Worm (Caenorhabditis elegans) whole organism, L4 larva: ENCODE data around the gene T19D12.6.

Source experiments
- D1046.2 ChIP-seq: fragments of 200-800 bp; sonication (Bioruptor generic); IDR thresholded peaks from 2 replicates; pipeline ENCODE4 v1.3.6; 2022; ENCODE audit warnings: missing genetic modification characterization, missing compliant biosample characterization
- F26F4.8 ChIP-seq: fragments of 200-800 bp; sonication (Bioruptor generic); conservative IDR thresholded peaks from 2 replicates; pipeline ENCODE4 v1.3.6; 2022; ENCODE audit warnings: missing genetic modification characterization, missing compliant biosample characterization
- Y105C5A.15 ChIP-seq: fragments of 200-800 bp; sonication (Bioruptor generic); IDR thresholded peaks from 2 replicates; pipeline ENCODE4 v1.3.6; 2022; ENCODE audit warnings: missing genetic modification characterization, missing compliant biosample characterization
- Y5F2A.4 ChIP-seq: fragments of 200-800 bp; sonication (Bioruptor generic); optimal IDR thresholded peaks from 2 replicates; lab custom pipeline; 2018; ENCODE audit warnings: mild to moderate bottlenecking, missing genetic modification characterization, missing compliant biosample characterization
- Y75B8A.6 ChIP-seq: fragments of 200-800 bp; sonication (Bioruptor generic); IDR thresholded peaks from 2 replicates; pipeline ENCODE4 v1.3.6; 2022; ENCODE audit warnings: missing genetic modification reagents, missing genetic modification characterization, missing compliant biosample characterization
- ZK337.2 ChIP-seq: fragments of 200-800 bp; sonication (Bioruptor generic); IDR thresholded peaks from 2 replicates; pipeline ENCODE4 v1.3.6; 2022; ENCODE audit warnings: missing genetic modification reagents, missing genetic modification characterization, missing compliant biosample characterization
- aha-1 ChIP-seq: fragments of 150-350 bp; peaks from one replicate; lab custom pipeline; 2014; ENCODE audit warnings: missing biosample characterization, missing genetic modification characterization
- attf-4 ChIP-seq: sonication (generic microtip); optimal IDR thresholded peaks from 3 replicates; lab custom pipeline; 2017; ENCODE audit warnings: missing biosample characterization, missing genetic modification characterization
- ceh-62 ChIP-seq: sonication (generic microtip); optimal IDR thresholded peaks from 2 replicates; lab custom pipeline; 2017; ENCODE audit warnings: missing biosample characterization, missing genetic modification characterization
- ceh-82 ChIP-seq: sonication (generic microtip); optimal IDR thresholded peaks from 2 replicates; lab custom pipeline; 2017; ENCODE audit warnings: missing biosample characterization, missing genetic modification characterization
- daf-19 ChIP-seq: fragments of 200-800 bp; sonication (Bioruptor generic); conservative IDR thresholded peaks from 2 replicates; pipeline ENCODE4 v1.3.6; 2022; ENCODE audit warnings: missing genetic modification characterization, missing compliant biosample characterization
- dmd-8 ChIP-seq: fragments of 200-800 bp; sonication (Bioruptor generic); IDR thresholded peaks from 2 replicates; pipeline ENCODE4 v1.3.6; 2022; ENCODE audit warnings: missing genetic modification characterization, missing compliant biosample characterization
- duxl-1 ChIP-seq: sonication (generic microtip); optimal IDR thresholded peaks from 2 replicates; lab custom pipeline; 2016; ENCODE audit warnings: mild to moderate bottlenecking, missing genetic modification characterization, moderate library complexity, missing compliant biosample characterization; ENCODE audit not compliant: poor library complexity
- egl-27 ChIP-seq: sonication (generic microtip); optimal IDR thresholded peaks from 3 replicates; lab custom pipeline; 2017; ENCODE audit warnings: missing biosample characterization, missing genetic modification reagents, missing genetic modification characterization
- fos-1 ChIP-seq: fragments of 150-350 bp; optimal IDR thresholded peaks from 2 replicates; lab custom pipeline; 2014; ENCODE audit warnings: missing biosample characterization, missing genetic modification characterization
- gei-8 ChIP-seq: fragments of 200-800 bp; sonication (Bioruptor generic); optimal IDR thresholded peaks from 2 replicates; lab custom pipeline; 2018; ENCODE audit warnings: mild to moderate bottlenecking, missing genetic modification characterization, missing compliant biosample characterization
- hmg-1.1 ChIP-seq: fragments of 200-800 bp; sonication (Bioruptor generic); IDR thresholded peaks from 2 replicates; pipeline ENCODE4 v1.3.6; 2022; ENCODE audit warnings: missing genetic modification reagents, missing genetic modification characterization, missing compliant biosample characterization
- lin-13 ChIP-seq: fragments of 150-350 bp; optimal IDR thresholded peaks from 2 replicates; lab custom pipeline; 2014; ENCODE audit warnings: missing biosample characterization, missing genetic modification reagents, missing genetic modification characterization
- lir-3 ChIP-seq: sonication (generic microtip); optimal IDR thresholded peaks from 2 replicates; lab custom pipeline; 2016; ENCODE audit warnings: mild to moderate bottlenecking, missing genetic modification characterization, missing compliant biosample characterization
- lsy-2 ChIP-seq, 2 experiments: fragments of 150-350 bp in 1 of 2; sonication (generic microtip) in 1 of 2; optimal IDR thresholded peaks; 2 replicates each; lab custom pipeline; 2014 to 2017; ENCODE audit warnings: missing biosample characterization in 2 of 2, missing genetic modification characterization in 2 of 2
- mdt-29 ChIP-seq: fragments of 200-800 bp; sonication (Bioruptor generic); IDR thresholded peaks from 2 replicates; pipeline ENCODE4 v1.3.6; 2022; ENCODE audit warnings: missing genetic modification reagents, missing genetic modification characterization, missing compliant biosample characterization
- mes-2 ChIP-seq: sonication (generic microtip); optimal IDR thresholded peaks from 2 replicates; lab custom pipeline; 2016; ENCODE audit warnings: missing genotype, mild to moderate bottlenecking, missing genetic modification characterization, missing compliant biosample characterization; ENCODE audit not compliant: poor library complexity, severe bottlenecking
- mxl-3 ChIP-seq: fragments of 200-800 bp; sonication (Bioruptor generic); optimal IDR thresholded peaks from 2 replicates; lab custom pipeline; 2018; ENCODE audit warnings: mild to moderate bottlenecking, missing genetic modification characterization, missing compliant biosample characterization
- nhr-111 ChIP-seq: fragments of 200-800 bp; sonication (Bioruptor generic); optimal IDR thresholded peaks from 2 replicates; lab custom pipeline; 2018; ENCODE audit warnings: mild to moderate bottlenecking, missing genetic modification characterization, missing compliant biosample characterization
- nhr-41 ChIP-seq: fragments of 200-800 bp; sonication (Bioruptor generic); IDR thresholded peaks from 2 replicates; pipeline ENCODE4 v1.3.6; 2022; ENCODE audit warnings: missing genetic modification reagents, missing genetic modification characterization, missing compliant biosample characterization
- saeg-2 ChIP-seq: fragments of 200-800 bp; sonication (Bioruptor generic); IDR thresholded peaks from 2 replicates; pipeline ENCODE4 v1.3.6; 2022; ENCODE audit warnings: missing genetic modification reagents, missing genetic modification characterization, missing compliant biosample characterization
- sdz-12 ChIP-seq: fragments of 200-800 bp; sonication (Bioruptor generic); optimal IDR thresholded peaks from 2 replicates; lab custom pipeline; 2018; ENCODE audit warnings: mild to moderate bottlenecking, missing genetic modification characterization, missing compliant biosample characterization
- snpc-1.2 ChIP-seq: fragments of 200-800 bp; sonication (Bioruptor generic); IDR thresholded peaks from 2 replicates; pipeline ENCODE4 v1.3.6; 2022; ENCODE audit warnings: missing genetic modification reagents, missing genetic modification characterization, missing compliant biosample characterization
- snpc-4 ChIP-seq: fragments of 150-350 bp; optimal IDR thresholded peaks from 2 replicates; lab custom pipeline; 2014; ENCODE audit warnings: missing biosample characterization, missing genetic modification characterization
- spr-3 ChIP-seq: fragments of 200-800 bp; sonication (Bioruptor generic); optimal IDR thresholded peaks from 2 replicates; lab custom pipeline; 2018; ENCODE audit warnings: mild to moderate bottlenecking, missing genetic modification characterization, missing compliant biosample characterization
- unc-62 ChIP-seq, 3 experiments: fragments of 150-350 bp in 1 of 3; sonication (generic microtip); optimal IDR thresholded peaks in 2 of 3; peaks in 1 of 3; 1 replicate in 1 of 3; 2 replicates in 2 of 3; lab custom pipeline; 2014 to 2017; ENCODE audit warnings: missing biosample characterization in 3 of 3, missing genetic modification characterization in 3 of 3, missing genetic modification reagents in 3 of 3, missing genotype in 1 of 3
- zfp-2 ChIP-seq: sonication (generic microtip); optimal IDR thresholded peaks from 2 replicates; lab custom pipeline; 2016; ENCODE audit warnings: mild to moderate bottlenecking, missing genetic modification characterization, missing compliant biosample characterization
- zfp-3 ChIP-seq: fragments of 200-800 bp; sonication (Bioruptor generic); conservative IDR thresholded peaks from 2 replicates; pipeline ENCODE4 v1.3.6; 2022; ENCODE audit warnings: missing genetic modification reagents, missing genetic modification characterization, missing compliant biosample characterization
- ztf-11 ChIP-seq: fragments of 150-350 bp; optimal IDR thresholded peaks from 2 replicates; lab custom pipeline; 2014; ENCODE audit warnings: missing biosample characterization, missing genetic modification characterization

Gene T19D12.6

DNA sequence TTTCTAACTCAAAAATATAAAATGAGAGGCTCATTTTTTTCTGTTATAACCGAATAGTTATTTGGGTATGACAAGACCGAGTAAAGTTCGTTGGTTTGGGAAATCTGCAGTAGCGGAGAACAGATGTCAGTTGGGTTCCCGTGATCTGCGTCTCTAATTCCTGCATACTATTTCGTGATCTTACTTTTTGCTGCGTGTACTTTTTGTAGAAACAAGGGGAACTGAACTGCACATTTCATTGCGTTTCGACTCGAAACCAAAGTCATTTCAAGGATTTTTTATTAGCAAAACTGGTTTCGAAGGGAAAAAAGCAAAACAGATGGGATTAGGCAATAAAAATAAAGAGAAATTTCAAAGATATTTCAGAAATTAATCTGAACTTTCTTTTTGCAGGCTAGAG lies 4.0 kb upstream of the T19D12.6 start:
- TF ChIP-seq Y5F2A.4 (GFP tag; lab: Kevin White, UChicago), result no peak
- no peak for TF ChIP-seq duxl-1 (tag; lab: Kevin White, UChicago)
- no peak for TF ChIP-seq hmg-1.1 (GFP tag; lab: Robert Waterston, UW)
- peak in 1 of 2 experiments; percentile 48 for TF ChIP-seq unc-62 (GFP tag; optimal IDR thresholded peaks at IDR 0.05 in 1 of 2; lab: Kevin White, UChicago)
- no peak for TF ChIP-seq unc-62 (tag; optimal IDR thresholded peaks at IDR 0.05; lab: Kevin White, UChicago)

DNA sequence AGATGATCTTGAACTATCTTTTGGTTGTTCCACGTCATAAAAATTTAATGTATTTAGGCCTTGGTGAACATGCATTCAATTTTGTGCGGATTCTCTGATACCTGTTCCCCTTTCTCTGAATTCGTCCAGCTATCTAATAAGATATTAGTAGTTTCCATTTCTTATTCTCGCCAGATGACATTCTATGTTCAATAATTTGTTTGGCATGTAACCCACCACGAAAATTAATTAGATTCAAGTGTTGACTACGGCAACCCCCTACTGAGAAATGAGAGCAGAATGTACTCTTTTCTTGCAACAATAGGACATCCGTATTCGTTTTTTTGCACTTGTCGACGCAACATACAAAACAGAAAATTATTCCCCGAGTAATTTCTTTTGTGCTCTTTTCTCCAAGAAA lies 737 bp downstream of the T19D12.6 start:
- TF ChIP-seq mdt-29 (GFP tag; lab: Robert Waterston, UW) (no peak), dmd-8 (GFP tag; lab: Robert Waterston, UW) (no peak), snpc-1.2 (GFP tag; lab: Robert Waterston, UW) (no peak), ztf-11 (tag; lab: Kevin White, UChicago) (no peak), egl-27 (no peak), lir-3 (tag; lab: Kevin White, UChicago) (no peak), fos-1 (no peak), snpc-4 (tag; lab: Kevin White, UChicago) (no peak), sdz-12 (no peak), mxl-3 (no peak), D1046.2 (GFP tag; lab: Robert Waterston, UW) (no peak), zfp-3 (GFP tag; lab: Robert Waterston, UW) (no peak), attf-4 (no peak), lsy-2 (tag; optimal IDR thresholded peaks at IDR 0.05; lab: Kevin White, UChicago) (no peak), nhr-111 (no peak), mes-2 (tag; lab: Kevin White, UChicago) (no peak), ZK337.2 (GFP tag; lab: Robert Waterston, UW) (no peak), saeg-2 (GFP tag; lab: Robert Waterston, UW) (no peak)

DNA sequence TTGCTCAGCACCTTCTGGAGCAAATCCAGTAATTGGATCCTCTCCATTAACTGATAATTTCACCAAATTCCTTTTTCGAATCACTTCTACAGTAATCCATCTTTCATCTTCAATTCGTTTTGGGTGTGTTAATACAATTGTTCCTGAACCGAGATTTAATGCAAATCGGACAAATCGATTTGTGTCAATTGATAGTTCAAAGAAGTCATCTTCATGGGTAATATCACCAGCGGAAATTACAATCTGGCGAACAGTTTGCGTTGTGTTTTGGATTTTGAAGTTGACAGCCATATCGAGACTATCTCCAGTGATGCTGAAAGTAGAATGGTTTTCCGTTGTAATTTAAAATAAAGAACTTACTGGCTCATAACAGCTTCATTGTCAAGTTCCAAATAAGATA lies 5.1 kb downstream of the T19D12.6 start:
- TF ChIP-seq unc-62 (GFP tag; optimal IDR thresholded peaks at IDR 0.05 in 1 of 2; lab: Kevin White, UChicago) (peak in 1 of 2 experiments; percentile 95), unc-62 (tag; optimal IDR thresholded peaks at IDR 0.05; lab: Kevin White, UChicago) (no peak), nhr-41 (no peak)

DNA sequence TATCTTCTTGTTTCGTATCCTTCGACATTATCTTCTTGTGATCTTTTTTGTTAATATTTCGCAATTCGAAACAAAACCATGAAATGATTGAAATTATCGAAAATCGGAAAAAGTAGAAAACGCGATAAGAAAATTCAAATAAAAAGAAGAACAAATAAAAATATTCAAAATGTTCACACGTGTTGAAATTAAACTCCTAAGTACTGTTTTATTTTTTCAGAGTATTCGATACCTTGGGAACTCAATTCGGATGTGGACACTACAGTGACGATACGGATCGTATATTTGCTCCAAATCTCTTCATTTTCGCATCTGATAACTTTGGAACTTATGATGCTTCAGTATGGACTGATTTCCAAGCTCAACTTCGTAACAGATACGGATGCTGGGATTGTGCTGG lies 6.8 kb downstream of the T19D12.6 start, which contains the start of gene T19D12.5:
T19D12.5 (minus strand) TSS at position 101 of the 400 bp plus-strand sequence.
- TF ChIP-seq unc-62 (GFP tag; optimal IDR thresholded peaks at IDR 0.05 in 1 of 2; lab: Kevin White, UChicago), result peak in 1 of 2 experiments; percentile 25
- no peak for TF ChIP-seq unc-62 (tag; optimal IDR thresholded peaks at IDR 0.05; lab: Kevin White, UChicago)
- TF ChIP-seq aha-1, result peak; percentile 78
- TF ChIP-seq ceh-62, result no peak
- no peak for TF ChIP-seq gei-8 (GFP tag; lab: Kevin White, UChicago)
- TF ChIP-seq lin-13, result no peak
- no peak for TF ChIP-seq F26F4.8 (GFP tag; lab: Robert Waterston, UW)
- no peak for TF ChIP-seq snpc-4 (tag; lab: Kevin White, UChicago)
- no peak for TF ChIP-seq spr-3 (GFP tag; lab: Kevin White, UChicago)
- TF ChIP-seq nhr-111, result no peak
- no peak for TF ChIP-seq Y105C5A.15 (GFP tag; lab: Robert Waterston, UW)
- no peak for TF ChIP-seq Y75B8A.6 (GFP tag; lab: Robert Waterston, UW)
- no peak for TF ChIP-seq zfp-2
- TF ChIP-seq daf-19, result no peak
- no peak for TF ChIP-seq hmg-1.1 (GFP tag; lab: Robert Waterston, UW)
- no peak for TF ChIP-seq mes-2 (tag; lab: Kevin White, UChicago)
- TF ChIP-seq ceh-82 (tag; lab: Kevin White, UChicago), result no peak
- TF ChIP-seq fos-1, result no peak
